Fruit fly (Drosophila melanogaster) whole organism, embryonic: ENCODE results near the gene RpL10.
A peak's percentile ranks its signal among the peaks of the same experiment; 100 is the strongest.

Experiments used
- Atf3 ChIP-seq: fragments of 200-800 bp; sonication (Bioruptor generic); optimal IDR thresholded peaks from 3 replicates; lab custom pipeline; 2016; ENCODE audit warnings: missing biosample characterization, missing genetic modification characterization
- Blimp-1 ChIP-seq: fragments of 200-800 bp; sonication (Bioruptor generic); optimal IDR thresholded peaks from 3 replicates; lab custom pipeline; 2018; ENCODE audit warnings: missing biosample characterization, missing genetic modification characterization, mild to moderate bottlenecking, moderate library complexity, missing genetic modification reagents
- CG10209 ChIP-seq: fragments of 200-800 bp; sonication (Bioruptor generic); optimal IDR thresholded peaks from 3 replicates; lab custom pipeline; 2017; ENCODE audit warnings: missing biosample characterization, mild to moderate bottlenecking, missing genetic modification characterization, missing genetic modification reagents
- CG10267 ChIP-seq: fragments of 200-800 bp; sonication (Bioruptor generic); optimal IDR thresholded peaks from 2 replicates; lab custom pipeline; 2018; ENCODE audit warnings: missing biosample characterization, mild to moderate bottlenecking, missing genetic modification characterization, moderate library complexity
- CG10543 ChIP-seq: fragments of 200-800 bp; sonication (Bioruptor generic); optimal IDR thresholded peaks from 3 replicates; lab custom pipeline; 2017; ENCODE audit warnings: missing biosample characterization, mild to moderate bottlenecking, missing genetic modification characterization, moderate library complexity
- CG11696 ChIP-seq: fragments of 200-800 bp; sonication (Bioruptor generic); IDR thresholded peaks from 2 replicates; pipeline ENCODE4 v1.3.6; 2022; ENCODE audit warnings: missing biosample characterization, missing genetic modification characterization
- CG12659 ChIP-seq: fragments of 200-800 bp; sonication (Bioruptor generic); optimal IDR thresholded peaks from 3 replicates; lab custom pipeline; 2017; ENCODE audit warnings: mild to moderate bottlenecking, missing biosample characterization, missing genetic modification reagents, missing genetic modification characterization
- CG15073 ChIP-seq: fragments of 200-800 bp; sonication (Bioruptor generic); optimal IDR thresholded peaks from 2 replicates; lab custom pipeline; 2016; ENCODE audit warnings: missing biosample characterization, missing genetic modification characterization
- CG17829 ChIP-seq: fragments of 200-800 bp; optimal IDR thresholded peaks from 2 replicates; lab custom pipeline; 2019; ENCODE audit warnings: missing biosample characterization, mild to moderate bottlenecking, missing genetic modification characterization, moderate library complexity
- CG2120 ChIP-seq: fragments of 200-800 bp; sonication (Bioruptor generic); optimal IDR thresholded peaks from 3 replicates; lab custom pipeline; 2016; ENCODE audit warnings: missing biosample characterization, missing genetic modification characterization
- CG32772 ChIP-seq: fragments of 200-800 bp; sonication (Bioruptor generic); IDR thresholded peaks from 2 replicates; pipeline ENCODE4 v1.3.6; 2022; ENCODE audit warnings: missing biosample characterization, missing genetic modification characterization
- CG3726 ChIP-seq: fragments of 200-800 bp; sonication (Bioruptor generic); IDR thresholded peaks from 3 replicates; pipeline ENCODE4, ENCODE4 v1.3.6; 2022; ENCODE audit warnings: missing biosample characterization, missing genetic modification characterization
- CG6254 ChIP-seq: fragments of 200-800 bp; sonication (Bioruptor generic); optimal IDR thresholded peaks from 3 replicates; lab custom pipeline; 2017; ENCODE audit warnings: mild to moderate bottlenecking, missing biosample characterization, missing genetic modification reagents, missing genetic modification characterization
- CG6689 ChIP-seq: fragments of 200-800 bp; sonication (Bioruptor generic); IDR thresholded peaks from 2 replicates; pipeline ENCODE4 v1.3.6; 2022; ENCODE audit warnings: missing biosample characterization, missing genetic modification characterization
- CG7372 ChIP-seq: fragments of 200-800 bp; sonication (Bioruptor generic); IDR thresholded peaks from 2 replicates; pipeline ENCODE4 v1.3.6; 2022; ENCODE audit warnings: missing biosample characterization, missing genetic modification characterization
- CG8089 ChIP-seq: fragments of 200-800 bp; sonication (Bioruptor generic); optimal IDR thresholded peaks from 3 replicates; lab custom pipeline; 2016; ENCODE audit warnings: missing biosample characterization, missing genetic modification characterization
- CG8388 ChIP-seq: fragments of 200-800 bp; sonication (Bioruptor generic); optimal IDR thresholded peaks from 2 replicates; lab custom pipeline; 2019; ENCODE audit warnings: missing biosample characterization, mild to moderate bottlenecking, missing genetic modification characterization, moderate library complexity
- CHES-1-like ChIP-seq: fragments of 200-800 bp; sonication (Bioruptor generic); optimal IDR thresholded peaks from 2 replicates; lab custom pipeline; 2016; ENCODE audit warnings: missing biosample characterization, missing genetic modification characterization
- CoRest ChIP-seq: fragments of 200-800 bp; sonication (Bioruptor generic); optimal IDR thresholded peaks from 3 replicates; lab custom pipeline; 2018; ENCODE audit warnings: missing biosample characterization, mild to moderate bottlenecking, missing genetic modification characterization, moderate library complexity
- Dip2 ChIP-seq: fragments of 200-800 bp; sonication (Bioruptor generic); IDR thresholded peaks from 2 replicates; pipeline ENCODE4 v1.3.6; 2022; ENCODE audit warnings: missing biosample characterization, missing genetic modification characterization
- HLH4C ChIP-seq: fragments of 200-800 bp; sonication (Bioruptor generic); IDR thresholded peaks from 3 replicates; pipeline ENCODE4 v1.3.6; 2022; ENCODE audit warnings: missing biosample characterization, missing genetic modification characterization; ENCODE audit not compliant: partially characterized antibody
- MESR4 ChIP-seq: fragments of 200-800 bp; sonication (Bioruptor generic); optimal IDR thresholded peaks from 2 replicates; lab custom pipeline; 2018; ENCODE audit warnings: missing biosample characterization, mild to moderate bottlenecking, missing genetic modification characterization, moderate library complexity
- NC2α ChIP-seq: fragments of 200-800 bp; sonication (Bioruptor generic); optimal IDR thresholded peaks from 2 replicates; lab custom pipeline; 2016; ENCODE audit warnings: missing biosample characterization, missing genetic modification characterization
- Oaz ChIP-seq: fragments of 200-800 bp; sonication (Bioruptor generic); IDR thresholded peaks from 2 replicates; pipeline ENCODE4 v1.3.6; 2022; ENCODE audit warnings: missing biosample characterization, missing genetic modification characterization
- Opbp ChIP-seq: fragments of 200-800 bp; sonication (Bioruptor generic); IDR thresholded peaks from 3 replicates; pipeline ENCODE4 v1.3.6; 2022; ENCODE audit warnings: missing biosample characterization, missing genetic modification characterization; ENCODE audit not compliant: partially characterized antibody
- Optix ChIP-seq: fragments of 200-800 bp; sonication (Bioruptor generic); IDR thresholded peaks from 3 replicates; pipeline ENCODE4 v1.3.6; 2022; ENCODE audit warnings: missing biosample characterization, missing genetic modification characterization
- Poxn ChIP-seq: fragments of 200-800 bp; sonication (Bioruptor generic); IDR thresholded peaks from 2 replicates; pipeline ENCODE4 v1.3.6; 2022; ENCODE audit warnings: missing biosample characterization, missing genetic modification characterization
- Side ChIP-seq: fragments of 200-800 bp; sonication (Bioruptor generic); optimal IDR thresholded peaks from 2 replicates; lab custom pipeline; 2016; ENCODE audit warnings: missing biosample characterization, missing genetic modification characterization
- Sry-δ ChIP-seq: fragments of 200-800 bp; sonication (Bioruptor generic); optimal IDR thresholded peaks from 2 replicates; lab custom pipeline; 2016; ENCODE audit warnings: missing biosample characterization, missing genetic modification characterization
- Stat92E ChIP-seq, 3 experiments: fragments of >200 bp in 2 of 3; fragments of 200-800 bp in 1 of 3; sonication (Bioruptor generic) in 1 of 3; optimal IDR thresholded peaks; 2 replicates each; lab custom pipeline; 2017 to 2019; ENCODE audit warnings: missing biosample characterization in 3 of 3, missing genetic modification characterization in 3 of 3, mild to moderate bottlenecking in 1 of 3, moderate library complexity in 1 of 3
- Vsx1 ChIP-seq: fragments of 200-800 bp; sonication (Bioruptor generic); optimal IDR thresholded peaks from 2 replicates; lab custom pipeline; 2017; ENCODE audit warnings: missing biosample characterization, mild to moderate bottlenecking, missing genetic modification characterization, missing genetic modification reagents
- abd-A ChIP-seq: fragments of 200-800 bp; sonication (Bioruptor generic); optimal IDR thresholded peaks from 3 replicates; lab custom pipeline; 2019; ENCODE audit warnings: missing biosample characterization, mild to moderate bottlenecking, missing genetic modification characterization, moderate library complexity
- ac ChIP-seq: fragments of 200-800 bp; sonication (Bioruptor generic); optimal IDR thresholded peaks from 3 replicates; lab custom pipeline; 2017; ENCODE audit warnings: missing biosample characterization, mild to moderate bottlenecking, missing genetic modification characterization
- ara ChIP-seq: fragments of 200-800 bp; sonication (Bioruptor generic); IDR thresholded peaks from 2 replicates; pipeline ENCODE4 v1.3.6; 2022; ENCODE audit warnings: missing biosample characterization, missing genetic modification characterization
- croc ChIP-seq: fragments of 200-800 bp; sonication (Bioruptor generic); conservative IDR thresholded peaks from 3 replicates; pipeline ENCODE4 v1.3.6; 2022; ENCODE audit warnings: missing biosample characterization, missing genetic modification characterization
- en ChIP-seq: fragments of 200-800 bp; sonication (Bioruptor generic); optimal IDR thresholded peaks from 2 replicates; lab custom pipeline; 2016; ENCODE audit warnings: missing biosample characterization, missing genetic modification characterization
- eve ChIP-seq, 2 experiments: fragments of >200 bp; optimal IDR thresholded peaks; 2 replicates each; lab custom pipeline; 2017; ENCODE audit warnings: missing biosample characterization in 2 of 2, missing genetic modification characterization in 2 of 2
- gce ChIP-seq: fragments of 200-800 bp; sonication (Bioruptor generic); IDR thresholded peaks from 3 replicates; pipeline ENCODE4 v1.3.6; 2022; ENCODE audit warnings: missing biosample characterization, missing genetic modification characterization
- grau ChIP-seq: fragments of 200-800 bp; optimal IDR thresholded peaks from 3 replicates; lab custom pipeline; 2019; ENCODE audit warnings: missing biosample characterization, mild to moderate bottlenecking, missing genetic modification characterization, moderate library complexity
- h ChIP-seq: fragments of >200 bp; optimal IDR thresholded peaks from 2 replicates; lab custom pipeline; 2017
- her ChIP-seq: fragments of 200-800 bp; sonication (Bioruptor generic); optimal IDR thresholded peaks from 2 replicates; lab custom pipeline; 2016; ENCODE audit warnings: missing biosample characterization, missing genetic modification characterization
- insv ChIP-seq, 2 experiments: fragments of 200-800 bp; sonication (Bioruptor generic); optimal IDR thresholded peaks; 3 replicates each; lab custom pipeline; 2016 to 2018; ENCODE audit warnings: missing biosample characterization in 2 of 2, missing genetic modification characterization in 2 of 2
- lmd ChIP-seq: fragments of 200-800 bp; sonication (Bioruptor generic); IDR thresholded peaks from 2 replicates; pipeline ENCODE4 v1.3.6; 2022; ENCODE audit warnings: missing biosample characterization, missing genetic modification characterization
- luna ChIP-seq: fragments of 200-800 bp; sonication (Bioruptor generic); optimal IDR thresholded peaks from 2 replicates; lab custom pipeline; 2016; ENCODE audit warnings: missing biosample characterization, missing genetic modification characterization
- nerfin-1 ChIP-seq: fragments of 200-800 bp; sonication (Bioruptor generic); optimal IDR thresholded peaks from 3 replicates; lab custom pipeline; 2019; ENCODE audit warnings: missing biosample characterization, mild to moderate bottlenecking, missing genetic modification characterization, moderate library complexity
- prd ChIP-seq, 3 experiments: fragments of >200 bp in 2 of 3; fragments of 200-800 bp in 1 of 3; sonication (Bioruptor generic) in 1 of 3; optimal IDR thresholded peaks in 2 of 3; IDR thresholded peaks in 1 of 3; 2 replicates in 2 of 3; 3 replicates in 1 of 3; pipeline versions ENCODE4 v1.3.6 to Lab custom; 2017 to 2022; ENCODE audit warnings: missing biosample characterization in 1 of 3, missing genetic modification characterization in 1 of 3
- ranshi ChIP-seq: fragments of 200-800 bp; sonication (Bioruptor generic); IDR thresholded peaks from 2 replicates; pipeline ENCODE4 v1.3.6; 2022; ENCODE audit warnings: missing biosample characterization, missing genetic modification characterization
- seq ChIP-seq: fragments of 200-800 bp; sonication (Bioruptor generic); IDR thresholded peaks from 2 replicates; pipeline ENCODE4 v1.3.6; 2022; ENCODE audit warnings: missing biosample characterization, missing genetic modification characterization
- tup ChIP-seq: fragments of 200-800 bp; sonication (Bioruptor generic); optimal IDR thresholded peaks from 2 replicates; lab custom pipeline; 2016; ENCODE audit warnings: missing biosample characterization, mild to moderate bottlenecking, missing genetic modification characterization, moderate library complexity
- wek ChIP-seq: fragments of 200-800 bp; sonication (Bioruptor generic); optimal IDR thresholded peaks from 3 replicates; lab custom pipeline; 2018; ENCODE audit warnings: missing biosample characterization, mild to moderate bottlenecking, missing genetic modification characterization, moderate library complexity
- zfh2 ChIP-seq: fragments of 200-800 bp; sonication (Bioruptor generic); optimal IDR thresholded peaks from 2 replicates; lab custom pipeline; 2016; ENCODE audit warnings: missing biosample characterization, missing genetic modification characterization

The RpL10 gene

dm6 chr3L:23095277-23095676 lies at the start of gene RpL10:
RpL10 (minus strand) TSS chr3L:23095471.
- TF ChIP-seq CG6254 (no peak), zfh2 (GFP tag; lab: Kevin White, UChicago) (peak; percentile 13), CoRest (peak; percentile 35), CG10209 (GFP tag; lab: Kevin White, UChicago) (no peak), CHES-1-like (GFP tag; lab: Kevin White, UChicago) (peak; percentile 6), lmd (GFP tag; lab: Robert Waterston, UW) (no peak), Optix (GFP tag; lab: Robert Waterston, UW) (no peak), ac (GFP tag; lab: Kevin White, UChicago) (no peak), Atf3 (GFP tag; lab: Kevin White, UChicago) (no peak), CG2120 (GFP tag; lab: Kevin White, UChicago) (peak; percentile 22), wek (GFP tag; lab: Kevin White, UChicago) (peak; percentile 32), seq (no peak), CG8388 (GFP tag; lab: Kevin White, UChicago) (peak; percentile 56), CG11696 (GFP tag; lab: Robert Waterston, UW) (no peak), Sry-δ (peak; percentile 21), CG17829 (tag; lab: Kevin White, UChicago) (peak; percentile 42), Blimp-1 (GFP tag; lab: Kevin White, UChicago) (no peak), Stat92E (GFP tag; optimal IDR thresholded peaks at IDR 0.05; lab: Kevin White, UChicago) (no peak), en (peak; percentile 9), Vsx1 (GFP tag; lab: Kevin White, UChicago) (no peak), tup (no peak), CG7372 (no peak), CG8089 (GFP tag; lab: Kevin White, UChicago) (peak; percentile 74), HLH4C (GFP tag; lab: Robert Waterston, UW) (no peak), h (lab: Kevin White, UChicago) (no peak), grau (tag; lab: Kevin White, UChicago) (no peak), nerfin-1 (no peak), Side (GFP tag; lab: Kevin White, UChicago) (peak; percentile 7), CG10267 (tag; lab: Kevin White, UChicago) (peak; percentile 32), MESR4 (GFP tag; lab: Kevin White, UChicago) (peak; percentile 87), Opbp (no peak), prd (optimal IDR thresholded peaks at IDR 0.05; lab: Kevin White, UChicago) (no peak), prd (GFP tag; IDR thresholded peaks at IDR 0.05; lab: Robert Waterston, UW) (no peak; the same call in 2 of the 3 replicates), CG32772 (GFP tag; lab: Robert Waterston, UW) (no peak), CG6689 (GFP tag; lab: Robert Waterston, UW) (no peak), CG3726 (no peak), Poxn (GFP tag; lab: Robert Waterston, UW) (no peak), luna (GFP tag; lab: Kevin White, UChicago) (peak; percentile 40), abd-A (no peak), Dip2 (no peak), her (GFP tag; lab: Kevin White, UChicago) (no peak), croc (GFP tag; lab: Robert Waterston, UW) (peak; percentile 40; the same call in 2 of the 3 replicates), CG10543 (GFP tag; lab: Kevin White, UChicago) (no peak), gce (no peak; the same call in 2 of the 3 replicates), CG15073 (GFP tag; lab: Kevin White, UChicago) (no peak), NC2α (no peak), insv (GFP tag; optimal IDR thresholded peaks at IDR 0.05; lab: Kevin White, UChicago) (no peak), ranshi (GFP tag; lab: Robert Waterston, UW) (no peak), CG12659 (GFP tag; lab: Kevin White, UChicago) (peak; percentile 89), eve (GFP tag; optimal IDR thresholded peaks at IDR 0.05; lab: Kevin White, UChicago) (peak in 1 of 2 experiments; percentile 72), ara (GFP tag; lab: Robert Waterston, UW) (no peak), Oaz (GFP tag; lab: Robert Waterston, UW) (no peak; the same call in 1 of the 2 replicates)
